Fruit fly (Drosophila melanogaster): Measurements from ENCODE around the gene CG10055.

- TF ChIP-seq pan (optimal IDR thresholded peaks at IDR 0.05) (no peak), psq (optimal IDR thresholded peaks at IDR 0.05) (no peak)
These were observed 50.6 kb downstream of the CG10055 start, which contains the start of gene Fer1 for dm6 chr3R:7135881-7136280.

Data from whole organism.